Worm (Caenorhabditis elegans) whole organism, L4 larva: ENCODE results near the gene mrpl-22.
A peak's percentile ranks its signal among the peaks of the same experiment; 100 is the strongest.

Source experiments
- R02D3.7 ChIP-seq: fragments of 150-350 bp; sonication (generic microtip); optimal IDR thresholded peaks from 3 replicates; lab custom pipeline; 2014; ENCODE audit warnings: missing biosample characterization, missing genetic modification characterization
- T20F7.1 ChIP-seq: fragments of 200-800 bp; sonication (Bioruptor generic); optimal IDR thresholded peaks from 2 replicates; lab custom pipeline; 2018; ENCODE audit warnings: mild to moderate bottlenecking, missing genetic modification characterization, missing compliant biosample characterization
- Y48G9A.11 ChIP-seq: fragments of 200-800 bp; sonication (Bioruptor generic); IDR thresholded peaks from 2 replicates; pipeline ENCODE4 v1.3.6; 2022; ENCODE audit warnings: missing genetic modification reagents, missing genetic modification characterization, missing compliant biosample characterization
- ZK546.5 ChIP-seq, 2 experiments: sonication (generic microtip); optimal IDR thresholded peaks; 2 replicates each; lab custom pipeline; 2017; ENCODE audit warnings: missing biosample characterization in 2 of 2, missing genetic modification characterization in 2 of 2
- attf-4 ChIP-seq: sonication (generic microtip); optimal IDR thresholded peaks from 3 replicates; lab custom pipeline; 2017; ENCODE audit warnings: missing biosample characterization, missing genetic modification characterization
- ceh-28 ChIP-seq: fragments of 150-350 bp; optimal IDR thresholded peaks from 2 replicates; lab custom pipeline; 2014; ENCODE audit warnings: missing biosample characterization, missing genetic modification reagents, missing genetic modification characterization
- ctbp-1 ChIP-seq: fragments of 200-800 bp; sonication (Bioruptor generic); IDR thresholded peaks from 2 replicates; pipeline ENCODE4 v1.3.6; 2022; ENCODE audit warnings: missing genetic modification reagents, missing genetic modification characterization, missing compliant biosample characterization
- daf-16 ChIP-seq, 3 experiments: sonication (generic microtip); optimal IDR thresholded peaks; 2 replicates each; lab custom pipeline; 2016 to 2017; ENCODE audit warnings: missing genetic modification characterization in 3 of 3, missing genetic modification reagents in 3 of 3, mild to moderate bottlenecking in 2 of 3, missing compliant biosample characterization in 2 of 3, missing biosample characterization in 1 of 3, moderate library complexity in 1 of 3
- dmd-6 ChIP-seq: fragments of 200-800 bp; sonication (Bioruptor generic); IDR thresholded peaks from 2 replicates; pipeline ENCODE4 v1.3.6; 2022; ENCODE audit warnings: missing genetic modification reagents, missing genetic modification characterization, missing compliant biosample characterization
- dmd-8 ChIP-seq: fragments of 200-800 bp; sonication (Bioruptor generic); IDR thresholded peaks from 2 replicates; pipeline ENCODE4 v1.3.6; 2022; ENCODE audit warnings: missing genetic modification characterization, missing compliant biosample characterization
- dpl-1 ChIP-seq: fragments of 150-350 bp; optimal IDR thresholded peaks from 2 replicates; lab custom pipeline; 2014; ENCODE audit warnings: missing biosample characterization, missing genetic modification reagents, missing genetic modification characterization
- duxl-1 ChIP-seq: sonication (generic microtip); optimal IDR thresholded peaks from 2 replicates; lab custom pipeline; 2016; ENCODE audit warnings: mild to moderate bottlenecking, missing genetic modification characterization, moderate library complexity, missing compliant biosample characterization; ENCODE audit not compliant: poor library complexity
- dve-1 ChIP-seq: sonication (generic microtip); optimal IDR thresholded peaks from 2 replicates; lab custom pipeline; 2017; ENCODE audit warnings: antibody characterized with exemption, mild to moderate bottlenecking, missing genetic modification characterization, missing compliant biosample characterization; ENCODE audit not compliant: insufficient read depth
- gei-8 ChIP-seq: fragments of 200-800 bp; sonication (Bioruptor generic); optimal IDR thresholded peaks from 2 replicates; lab custom pipeline; 2018; ENCODE audit warnings: mild to moderate bottlenecking, missing genetic modification characterization, missing compliant biosample characterization
- hif-1 ChIP-seq, 2 experiments: sonication (generic microtip); optimal IDR thresholded peaks; 2 replicates each; lab custom pipeline; 2016 to 2017; ENCODE audit warnings: missing compliant biosample characterization in 2 of 2, missing genetic modification characterization in 2 of 2, missing genetic modification reagents in 2 of 2, missing genotype in 2 of 2, mild to moderate bottlenecking in 1 of 2
- hlh-11 ChIP-seq: fragments of 200-800 bp; sonication (Bioruptor generic); optimal IDR thresholded peaks from 2 replicates; lab custom pipeline; 2018; ENCODE audit warnings: mild to moderate bottlenecking, missing genetic modification characterization, missing compliant biosample characterization
- hlh-30 ChIP-seq: sonication (generic microtip); optimal IDR thresholded peaks from 2 replicates; lab custom pipeline; 2017; ENCODE audit warnings: antibody characterized with exemption, mild to moderate bottlenecking, missing genetic modification characterization, missing compliant biosample characterization; ENCODE audit not compliant: insufficient read depth
- hmg-1.1 ChIP-seq: fragments of 200-800 bp; sonication (Bioruptor generic); IDR thresholded peaks from 2 replicates; pipeline ENCODE4 v1.3.6; 2022; ENCODE audit warnings: missing genetic modification reagents, missing genetic modification characterization, missing compliant biosample characterization
- lin-13 ChIP-seq: fragments of 150-350 bp; optimal IDR thresholded peaks from 2 replicates; lab custom pipeline; 2014; ENCODE audit warnings: missing biosample characterization, missing genetic modification reagents, missing genetic modification characterization
- lin-38 ChIP-seq: fragments of 200-800 bp; sonication (Bioruptor generic); IDR thresholded peaks from 2 replicates; pipeline ENCODE4 v1.3.6; 2022; ENCODE audit warnings: missing genetic modification reagents, missing genetic modification characterization, missing compliant biosample characterization
- lsy-2 ChIP-seq, 2 experiments: fragments of 150-350 bp in 1 of 2; sonication (generic microtip) in 1 of 2; optimal IDR thresholded peaks; 2 replicates each; lab custom pipeline; 2014 to 2017; ENCODE audit warnings: missing biosample characterization in 2 of 2, missing genetic modification characterization in 2 of 2
- madf-9 ChIP-seq: fragments of 200-800 bp; sonication (Bioruptor generic); conservative IDR thresholded peaks from 2 replicates; pipeline ENCODE4 v1.3.6; 2022; ENCODE audit warnings: missing genetic modification reagents, missing genetic modification characterization, missing compliant biosample characterization
- mdl-1 ChIP-seq, 2 experiments: fragments of 150-350 bp in 1 of 2; sonication (generic microtip) in 1 of 2; optimal IDR thresholded peaks; 2 replicates each; lab custom pipeline; 2014 to 2017; ENCODE audit warnings: missing biosample characterization in 2 of 2, missing genetic modification characterization in 2 of 2
- mdt-29 ChIP-seq: fragments of 200-800 bp; sonication (Bioruptor generic); IDR thresholded peaks from 2 replicates; pipeline ENCODE4 v1.3.6; 2022; ENCODE audit warnings: missing genetic modification reagents, missing genetic modification characterization, missing compliant biosample characterization
- mep-1 ChIP-seq: fragments of 150-350 bp; sonication (generic microtip); optimal IDR thresholded peaks from 3 replicates; lab custom pipeline; 2014; ENCODE audit warnings: missing biosample characterization, missing genetic modification characterization
- mes-2 ChIP-seq: sonication (generic microtip); optimal IDR thresholded peaks from 2 replicates; lab custom pipeline; 2016; ENCODE audit warnings: missing genotype, mild to moderate bottlenecking, missing genetic modification characterization, missing compliant biosample characterization; ENCODE audit not compliant: poor library complexity, severe bottlenecking
- mxl-3 ChIP-seq: fragments of 200-800 bp; sonication (Bioruptor generic); optimal IDR thresholded peaks from 2 replicates; lab custom pipeline; 2018; ENCODE audit warnings: mild to moderate bottlenecking, missing genetic modification characterization, missing compliant biosample characterization
- nhr-111 ChIP-seq: fragments of 200-800 bp; sonication (Bioruptor generic); optimal IDR thresholded peaks from 2 replicates; lab custom pipeline; 2018; ENCODE audit warnings: mild to moderate bottlenecking, missing genetic modification characterization, missing compliant biosample characterization
- nhr-237 ChIP-seq: sonication (generic microtip); optimal IDR thresholded peaks from 2 replicates; lab custom pipeline; 2017; ENCODE audit warnings: missing biosample characterization, missing genetic modification characterization
- nhr-28 ChIP-seq: fragments of 150-350 bp; optimal IDR thresholded peaks from 2 replicates; lab custom pipeline; 2014; ENCODE audit warnings: missing biosample characterization, missing genetic modification characterization
- php-3 ChIP-seq: fragments of 200-800 bp; sonication (Bioruptor generic); IDR thresholded peaks from 2 replicates; pipeline ENCODE4 v1.3.6; 2022; ENCODE audit warnings: missing genetic modification reagents, missing genetic modification characterization, missing compliant biosample characterization
- snpc-4 ChIP-seq: fragments of 150-350 bp; optimal IDR thresholded peaks from 2 replicates; lab custom pipeline; 2014; ENCODE audit warnings: missing biosample characterization, missing genetic modification characterization
- tag-97 ChIP-seq: fragments of 200-800 bp; sonication (Bioruptor generic); IDR thresholded peaks from 2 replicates; pipeline ENCODE4 v1.3.6; 2022; ENCODE audit warnings: missing genetic modification characterization, missing compliant biosample characterization
- tra-1 ChIP-seq: fragments of 200-800 bp; sonication (Bioruptor generic); IDR thresholded peaks from 2 replicates; pipeline ENCODE4 v1.3.6; 2022; ENCODE audit warnings: missing genetic modification reagents, missing genetic modification characterization, missing compliant biosample characterization
- unc-62 ChIP-seq, 3 experiments: fragments of 150-350 bp in 1 of 3; sonication (generic microtip); optimal IDR thresholded peaks in 2 of 3; peaks in 1 of 3; 1 replicate in 1 of 3; 2 replicates in 2 of 3; lab custom pipeline; 2014 to 2017; ENCODE audit warnings: missing biosample characterization in 3 of 3, missing genetic modification characterization in 3 of 3, missing genetic modification reagents in 3 of 3, missing genotype in 1 of 3
- zip-2 ChIP-seq: fragments of 150-350 bp; optimal IDR thresholded peaks from 2 replicates; lab custom pipeline; 2014; ENCODE audit warnings: missing biosample characterization, missing genetic modification characterization

The mrpl-22 gene

ce11 chrIII:10624564-10624963 lies 9.3 kb downstream of the mrpl-22 start (continued):
- TF ChIP-seq ceh-28 (tag; lab: Kevin White, UChicago), result no peak
- peak; percentile 37 for TF ChIP-seq nhr-111 (GFP tag; lab: Kevin White, UChicago)
- no peak for TF ChIP-seq attf-4 (tag; lab: Kevin White, UChicago)
- TF ChIP-seq dmd-8 (GFP tag; lab: Robert Waterston, UW), result peak; percentile 94
- peak; percentile 76 for TF ChIP-seq tra-1
- no peak for TF ChIP-seq unc-62 (GFP tag; optimal IDR thresholded peaks at IDR 0.05 in 1 of 2; lab: Kevin White, UChicago)
- no peak for TF ChIP-seq unc-62 (tag; optimal IDR thresholded peaks at IDR 0.05; lab: Kevin White, UChicago)
- peak; percentile 57 for TF ChIP-seq duxl-1
- TF ChIP-seq ZK546.5 (tag; optimal IDR thresholded peaks at IDR 0.05; lab: Kevin White, UChicago), result no peak
- TF ChIP-seq, all 104 proteins: peak for 58

DNA sequence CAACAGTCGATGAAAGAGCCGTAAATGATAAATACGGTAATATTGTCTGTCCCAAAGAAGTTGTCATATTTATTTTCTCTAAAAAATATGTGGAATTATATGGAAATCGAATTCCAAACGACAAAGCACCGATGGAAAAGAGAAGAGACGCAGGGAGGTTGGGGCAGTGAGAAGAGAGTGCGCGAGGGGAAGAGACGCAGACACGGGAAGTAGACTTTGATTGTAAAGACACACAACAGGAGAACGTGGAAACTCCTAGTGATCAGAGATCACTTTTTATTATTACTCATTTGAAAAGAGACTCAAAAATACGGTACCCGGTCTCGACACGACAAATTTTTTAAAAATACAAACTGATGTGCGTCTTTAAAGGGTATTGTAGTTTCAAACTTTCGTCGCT lies 13.1 kb downstream of the mrpl-22 start:
- TF ChIP-seq mxl-3 (GFP tag; lab: Kevin White, UChicago) (no peak), lsy-2 (tag; optimal IDR thresholded peaks at IDR 0.05; lab: Kevin White, UChicago) (peak in 1 of 2 experiments; percentile 63), lin-38 (GFP tag; lab: Robert Waterston, UW) (peak; percentile 37), ZK546.5 (tag; optimal IDR thresholded peaks at IDR 0.05; lab: Kevin White, UChicago) (no peak), mdl-1 (tag; optimal IDR thresholded peaks at IDR 0.05; lab: Kevin White, UChicago) (peak in 1 of 2 experiments; percentile 73), R02D3.7 (tag; lab: Kevin White, UChicago) (no peak), hlh-30 (tag; lab: Kevin White, UChicago) (peak; percentile 32), gei-8 (GFP tag; lab: Kevin White, UChicago) (no peak), dpl-1 (peak; percentile 31), nhr-28 (peak; percentile 18), php-3 (GFP tag; lab: Robert Waterston, UW) (no peak), Y48G9A.11 (GFP tag; lab: Robert Waterston, UW) (no peak), dmd-6 (GFP tag; lab: Robert Waterston, UW) (peak; percentile 21; the same call in 1 of the 2 replicates), madf-9 (GFP tag; lab: Robert Waterston, UW) (no peak), mep-1 (tag; lab: Kevin White, UChicago) (peak; percentile 13), tag-97 (GFP tag; lab: Robert Waterston, UW) (no peak), lin-13 (peak; percentile 3), hlh-11 (tag; lab: Kevin White, UChicago) (peak; percentile 58), dve-1 (tag; lab: Kevin White, UChicago) (peak; percentile 67), mes-2 (tag; lab: Kevin White, UChicago) (peak; percentile 46), daf-16 (GFP tag; optimal IDR thresholded peaks at IDR 0.05; lab: Kevin White, UChicago) (no peak), daf-16 (tag; optimal IDR thresholded peaks at IDR 0.05; lab: Kevin White, UChicago) (peak; percentile 65), hmg-1.1 (GFP tag; lab: Robert Waterston, UW) (peak; percentile 66)

ce11 chrIII:10629043-10629442 lies 13.8 kb downstream of the mrpl-22 start, which contains the start of gene swt-4:
swt-4 (minus strand) TSS chrIII:10629143.
- TF ChIP-seq Y48G9A.11 (GFP tag; lab: Robert Waterston, UW) (no peak), zip-2 (no peak), mdt-29 (GFP tag; lab: Robert Waterston, UW) (no peak), hif-1 (tag; optimal IDR thresholded peaks at IDR 0.05; lab: Kevin White, UChicago) (no peak), dmd-8 (GFP tag; lab: Robert Waterston, UW) (no peak), R02D3.7 (tag; lab: Kevin White, UChicago) (no peak), nhr-237 (no peak), snpc-4 (tag; lab: Kevin White, UChicago) (no peak), T20F7.1 (GFP tag; lab: Kevin White, UChicago) (no peak), ctbp-1 (no peak), attf-4 (tag; lab: Kevin White, UChicago) (no peak), lsy-2 (tag; optimal IDR thresholded peaks at IDR 0.05; lab: Kevin White, UChicago) (no peak)
- TF ChIP-seq, all 104 proteins: peak for 0
